Fruit fly (Drosophila melanogaster) whole organism, pupa: ENCODE data around the gene mei-9.

Experiments used
- CG10348 ChIP-seq: fragments of 200-800 bp; sonication (Bioruptor generic); IDR thresholded peaks from 2 replicates; pipeline ENCODE4 v1.3.6; 2022; ENCODE audit warnings: missing biosample characterization, missing genetic modification characterization
- CG13204 ChIP-seq: fragments of 200-800 bp; sonication (Bioruptor generic); optimal IDR thresholded peaks from 2 replicates; lab custom pipeline; 2018; ENCODE audit warnings: missing biosample characterization, mild to moderate bottlenecking, missing genetic modification characterization, moderate library complexity
- CG15710 ChIP-seq: fragments of 200-800 bp; sonication (Bioruptor generic); optimal IDR thresholded peaks from 2 replicates; lab custom pipeline; 2018; ENCODE audit warnings: missing biosample characterization, mild to moderate bottlenecking, missing genetic modification characterization, moderate library complexity
- CG17806 ChIP-seq: fragments of 200-800 bp; sonication (Bioruptor generic); optimal IDR thresholded peaks from 2 replicates; lab custom pipeline; 2018; ENCODE audit warnings: missing biosample characterization, mild to moderate bottlenecking, missing genetic modification characterization, moderate library complexity
- CG34367 ChIP-seq: fragments of 200-800 bp; sonication (Bioruptor generic); optimal IDR thresholded peaks from 2 replicates; lab custom pipeline; 2018; ENCODE audit warnings: missing biosample characterization, mild to moderate bottlenecking, missing genetic modification characterization
- CG8159 ChIP-seq: fragments of 200-800 bp; sonication (Bioruptor generic); optimal IDR thresholded peaks from 3 replicates; lab custom pipeline; 2018; ENCODE audit warnings: missing biosample characterization, mild to moderate bottlenecking, missing genetic modification characterization, moderate library complexity
- CG8301 ChIP-seq: fragments of 200-800 bp; sonication (Bioruptor generic); optimal IDR thresholded peaks from 2 replicates; lab custom pipeline; 2018; ENCODE audit warnings: missing biosample characterization, mild to moderate bottlenecking, missing genetic modification characterization
- CG9948 ChIP-seq: fragments of 200-800 bp; sonication (Bioruptor generic); optimal IDR thresholded peaks from 2 replicates; lab custom pipeline; 2018; ENCODE audit warnings: missing biosample characterization, mild to moderate bottlenecking, missing genetic modification characterization, moderate library complexity
- EcR ChIP-seq: fragments of 200-800 bp; sonication (Bioruptor generic); optimal IDR thresholded peaks from 3 replicates; lab custom pipeline; 2019; ENCODE audit warnings: missing biosample characterization, missing genetic modification characterization, mild to moderate bottlenecking, moderate library complexity, missing genetic modification reagents
- Ets98B ChIP-seq: fragments of 200-800 bp; sonication (Bioruptor generic); IDR thresholded peaks from 2 replicates; pipeline ENCODE4 v1.3.6; 2022; ENCODE audit warnings: missing biosample characterization, missing genetic modification characterization
- Pif1A ChIP-seq: fragments of 200-800 bp; sonication (Bioruptor generic); optimal IDR thresholded peaks from 3 replicates; lab custom pipeline; 2016; ENCODE audit warnings: missing biosample characterization, missing genetic modification characterization
- Pif1B ChIP-seq: fragments of 200-800 bp; sonication (Bioruptor generic); optimal IDR thresholded peaks from 3 replicates; lab custom pipeline; 2016; ENCODE audit warnings: missing biosample characterization, missing genetic modification characterization
- gl ChIP-seq: fragments of 200-800 bp; sonication (Bioruptor generic); optimal IDR thresholded peaks from 2 replicates; lab custom pipeline; 2018; ENCODE audit warnings: missing biosample characterization, mild to moderate bottlenecking, missing genetic modification characterization

- TF ChIP-seq Pif1B (GFP tag; lab: Kevin White, UChicago) (no peak), EcR (no peak), Ets98B (GFP tag; lab: Robert Waterston, UW) (no peak), CG17806 (tag; lab: Kevin White, UChicago) (no peak), CG10348 (no peak), Pif1A (GFP tag; lab: Kevin White, UChicago) (no peak), CG34367 (tag; lab: Kevin White, UChicago) (no peak), gl (tag; lab: Kevin White, UChicago) (no peak), CG8159 (tag; lab: Kevin White, UChicago) (no peak), CG9948 (no peak), CG15710 (no peak), CG8301 (no peak), CG13204 (no peak)
Observed at dm6 chrX:4265327-4265726, 53.3 kb downstream of the mei-9 start.
